Worm (Caenorhabditis elegans) whole organism, L3 larva: ENCODE data around the gene C08G5.7.

Experiments used
- aly-2 ChIP-seq: fragments of 150-350 bp; optimal IDR thresholded peaks from 2 replicates; lab custom pipeline; 2014; ENCODE audit warnings: missing biosample characterization, missing genetic modification characterization
- fkh-10 ChIP-seq: sonication (generic microtip); optimal IDR thresholded peaks from 2 replicates; lab custom pipeline; 2017; ENCODE audit warnings: missing biosample characterization, missing genetic modification reagents, missing genetic modification characterization
- fkh-2 ChIP-seq: fragments of 150-350 bp; optimal IDR thresholded peaks from 2 replicates; lab custom pipeline; 2014; ENCODE audit warnings: missing biosample characterization, missing genetic modification reagents, missing genetic modification characterization
- mdl-1 ChIP-seq: fragments of 150-350 bp; optimal IDR thresholded peaks from 2 replicates; lab custom pipeline; 2014; ENCODE audit warnings: missing biosample characterization, missing genetic modification characterization
- pha-4 ChIP-seq: fragments of 150-350 bp; optimal IDR thresholded peaks from 2 replicates; lab custom pipeline; 2014; ENCODE audit warnings: missing biosample characterization, missing genetic modification reagents, missing genetic modification characterization
- ztf-11 ChIP-seq: fragments of 150-350 bp; optimal IDR thresholded peaks from 2 replicates; lab custom pipeline; 2014; ENCODE audit warnings: missing biosample characterization, missing genetic modification characterization
- ztf-4 ChIP-seq: fragments of 150-350 bp; optimal IDR thresholded peaks from 2 replicates; lab custom pipeline; 2014; ENCODE audit warnings: missing biosample characterization, missing genetic modification characterization

DNA sequence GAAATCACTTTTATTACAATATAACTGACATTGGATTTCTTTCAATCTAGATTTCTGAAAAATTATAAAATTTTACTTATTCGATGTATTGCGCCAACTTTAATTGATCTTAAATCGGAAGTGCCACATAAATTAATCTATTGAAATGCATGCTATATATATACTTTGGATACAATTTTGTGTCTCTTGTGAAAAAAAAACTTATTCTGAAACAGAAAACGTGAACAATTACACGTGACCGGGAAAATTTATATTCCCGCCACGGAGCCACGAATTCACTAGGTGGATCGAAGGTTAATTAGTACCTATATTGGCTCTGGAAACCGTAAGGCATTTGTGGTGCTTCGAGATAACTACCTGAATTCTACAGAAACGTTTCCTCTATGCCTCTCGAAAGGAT is 34.6 kb upstream of the C08G5.7 start, which contains the start of gene F46F5.14:
- TF ChIP-seq mdl-1 (no peak), pha-4 (tag; lab: Kevin White, UChicago) (no peak), fkh-2 (tag; lab: Kevin White, UChicago) (no peak), ztf-11 (tag; lab: Kevin White, UChicago) (no peak), fkh-10 (GFP tag; lab: Kevin White, UChicago) (no peak), ztf-4 (no peak), aly-2 (tag; lab: Kevin White, UChicago) (no peak)
